Fruit fly (Drosophila melanogaster) whole organism: Measurements from ENCODE around the gene Cpr35B.

Experiments used
- CG8478 ChIP-seq: fragments of >200 bp; optimal IDR thresholded peaks from 2 replicates; lab custom pipeline; 2018; ENCODE audit warnings: inconsistent platforms
- psq ChIP-seq: fragments of >200 bp; optimal IDR thresholded peaks from 2 replicates; lab custom pipeline; 2017
- usp ChIP-seq: fragments of >200 bp; optimal IDR thresholded peaks from 2 replicates; lab custom pipeline; 2017; ENCODE audit warnings: missing biosample characterization, missing genetic modification characterization, mixed read lengths

DNA sequence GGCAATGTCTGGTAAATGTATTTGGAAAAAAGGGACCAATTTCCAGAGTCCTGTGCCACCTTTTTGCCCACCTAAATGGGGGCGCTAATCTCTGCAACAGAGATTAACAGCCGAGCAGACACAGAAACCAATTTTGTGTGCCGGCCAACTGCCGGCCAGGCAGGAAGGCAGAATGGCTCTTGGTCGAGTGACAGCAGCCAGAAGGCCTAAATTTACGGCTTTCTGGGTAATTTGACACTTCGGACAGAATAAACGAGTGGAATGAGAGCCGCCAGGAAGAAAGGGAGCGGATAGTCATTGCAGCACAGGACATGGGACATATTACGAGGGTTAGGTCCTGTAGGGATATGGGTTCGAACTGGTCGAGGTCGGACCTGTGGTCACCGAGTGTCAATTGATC is 6.4 kb upstream of the Cpr35B start:
- TF ChIP-seq CG8478 (lab: Kevin White, UChicago) (no peak), psq (lab: Kevin White, UChicago) (no peak), usp (GFP tag; lab: Kevin White, UChicago) (no peak)
